Worm (Caenorhabditis elegans) whole organism, late embryonic: ENCODE results near the gene sre-12.

ENCODE experiments used
- C08G9.2 ChIP-seq: sonication (generic microtip); optimal IDR thresholded peaks from 2 replicates; lab custom pipeline; 2016; ENCODE audit warnings: mild to moderate bottlenecking, missing genetic modification characterization, moderate library complexity, missing compliant biosample characterization
- F13H6.1 ChIP-seq: sonication (generic microtip); optimal IDR thresholded peaks from 2 replicates; lab custom pipeline; 2016; ENCODE audit warnings: missing genetic modification characterization, missing compliant biosample characterization
- K02D7.2 ChIP-seq: sonication (generic microtip); optimal IDR thresholded peaks from 2 replicates; lab custom pipeline; 2017; ENCODE audit warnings: mild to moderate bottlenecking, missing genetic modification characterization, missing compliant biosample characterization
- T23F11.4 ChIP-seq: fragments of 200-800 bp; sonication (Bioruptor generic); optimal IDR thresholded peaks from 2 replicates; lab custom pipeline; 2018; ENCODE audit warnings: mild to moderate bottlenecking, missing genetic modification characterization, missing compliant biosample characterization
- Y22D7AL.16 ChIP-seq: sonication (generic microtip); optimal IDR thresholded peaks from 2 replicates; lab custom pipeline; 2016; ENCODE audit warnings: missing genetic modification characterization, missing compliant biosample characterization
- ahr-1 ChIP-seq: sonication (generic microtip); optimal IDR thresholded peaks from 2 replicates; lab custom pipeline; 2016; ENCODE audit warnings: missing genetic modification characterization, missing compliant biosample characterization
- ama-1 ChIP-seq: fragments of 150-350 bp; optimal IDR thresholded peaks from 2 replicates; lab custom pipeline; 2014
- ceh-30 ChIP-seq: fragments of 150-350 bp; optimal IDR thresholded peaks from 2 replicates; lab custom pipeline; 2014; ENCODE audit warnings: missing biosample characterization, missing genetic modification characterization
- ceh-34 ChIP-seq: sonication (generic microtip); optimal IDR thresholded peaks from 2 replicates; lab custom pipeline; 2016; ENCODE audit warnings: mild to moderate bottlenecking, missing genetic modification characterization, missing compliant biosample characterization
- ceh-6 ChIP-seq: fragments of 200-800 bp; sonication (Bioruptor generic); optimal IDR thresholded peaks from 2 replicates; lab custom pipeline; 2018; ENCODE audit warnings: mild to moderate bottlenecking, missing genetic modification characterization, missing compliant biosample characterization
- che-1 ChIP-seq: sonication (generic microtip); optimal IDR thresholded peaks from 2 replicates; lab custom pipeline; 2016; ENCODE audit warnings: mild to moderate bottlenecking, missing genetic modification characterization, missing compliant biosample characterization
- dmd-4 ChIP-seq: sonication (generic microtip); optimal IDR thresholded peaks from 2 replicates; lab custom pipeline; 2016; ENCODE audit warnings: borderline replicate concordance, missing genetic modification characterization, missing compliant biosample characterization
- elt-2 ChIP-seq: sonication (generic microtip); optimal IDR thresholded peaks from 2 replicates; lab custom pipeline; 2016; ENCODE audit warnings: missing genetic modification reagents, missing genetic modification characterization, missing compliant biosample characterization
- elt-4 ChIP-seq: sonication (generic microtip); optimal IDR thresholded peaks from 2 replicates; lab custom pipeline; 2016; ENCODE audit warnings: missing genetic modification characterization, missing compliant biosample characterization
- ets-4 ChIP-seq: sonication (generic microtip); optimal IDR thresholded peaks from 2 replicates; lab custom pipeline; 2016; ENCODE audit warnings: missing genetic modification characterization, missing compliant biosample characterization
- eyg-1 ChIP-seq: sonication (generic microtip); optimal IDR thresholded peaks from 2 replicates; lab custom pipeline; 2016; ENCODE audit warnings: missing genotype, missing genetic modification characterization, missing compliant biosample characterization
- fkh-10 ChIP-seq: fragments of 150-350 bp; optimal IDR thresholded peaks from 2 replicates; lab custom pipeline; 2014; ENCODE audit warnings: missing biosample characterization, missing genetic modification reagents, missing genetic modification characterization
- fkh-6 ChIP-seq: sonication (generic microtip); optimal IDR thresholded peaks from 2 replicates; lab custom pipeline; 2016; ENCODE audit warnings: missing genetic modification characterization, missing compliant biosample characterization
- gmeb-2 ChIP-seq: sonication (generic microtip); optimal IDR thresholded peaks from 2 replicates; lab custom pipeline; 2016; ENCODE audit warnings: missing genetic modification characterization, inconsistent platforms, missing compliant biosample characterization
- hlh-15 ChIP-seq: sonication (generic microtip); optimal IDR thresholded peaks from 2 replicates; lab custom pipeline; 2016; ENCODE audit warnings: missing genetic modification characterization, missing compliant biosample characterization
- hlh-30 ChIP-seq: sonication (generic microtip); optimal IDR thresholded peaks from 2 replicates; lab custom pipeline; 2017; ENCODE audit warnings: antibody characterized with exemption, missing genetic modification characterization, missing compliant biosample characterization; ENCODE audit not compliant: insufficient read depth
- hlh-6 ChIP-seq: sonication (generic microtip); optimal IDR thresholded peaks from 2 replicates; lab custom pipeline; 2016; ENCODE audit warnings: missing genotype, missing genetic modification characterization, missing compliant biosample characterization
- hlh-8 ChIP-seq: sonication (generic microtip); optimal IDR thresholded peaks from 2 replicates; lab custom pipeline; 2016; ENCODE audit warnings: missing genotype, missing genetic modification characterization, missing compliant biosample characterization
- npax-4 ChIP-seq: sonication (generic microtip); optimal IDR thresholded peaks from 2 replicates; lab custom pipeline; 2016; ENCODE audit warnings: missing genetic modification characterization, missing compliant biosample characterization
- pha-2 ChIP-seq: sonication (generic microtip); optimal IDR thresholded peaks from 2 replicates; lab custom pipeline; 2017; ENCODE audit warnings: mild to moderate bottlenecking, missing genetic modification characterization, missing compliant biosample characterization
- pqm-1 ChIP-seq: sonication (generic microtip); optimal IDR thresholded peaks from 2 replicates; lab custom pipeline; 2016; ENCODE audit warnings: missing genetic modification characterization, missing compliant biosample characterization
- ref-2 ChIP-seq: sonication (generic microtip); optimal IDR thresholded peaks from 2 replicates; lab custom pipeline; 2016; ENCODE audit warnings: missing genetic modification characterization, missing compliant biosample characterization
- sdc-2 ChIP-seq: sonication (generic microtip); optimal IDR thresholded peaks from 2 replicates; lab custom pipeline; 2016; ENCODE audit warnings: missing genotype, missing genetic modification characterization, missing compliant biosample characterization
- sox-2 ChIP-seq: fragments of 200-800 bp; sonication (Bioruptor generic); IDR thresholded peaks from 2 replicates; pipeline ENCODE4 v1.3.6; 2022; ENCODE audit warnings: missing genetic modification reagents, missing genetic modification characterization, missing compliant biosample characterization
- syd-9 ChIP-seq: sonication (generic microtip); optimal IDR thresholded peaks from 2 replicates; lab custom pipeline; 2016; ENCODE audit warnings: mild to moderate bottlenecking, missing genetic modification characterization, moderate library complexity, missing compliant biosample characterization
- unc-3 ChIP-seq, 2 experiments: fragments of 200-800 bp in 1 of 2; sonication (Bioruptor generic) in 1 of 2; sonication (generic microtip) in 1 of 2; conservative IDR thresholded peaks in 1 of 2; optimal IDR thresholded peaks in 1 of 2; 2 replicates each; pipeline versions ENCODE4 v1.3.6 to Lab custom; 2016 to 2022; ENCODE audit warnings: missing compliant biosample characterization in 2 of 2, missing genetic modification characterization in 2 of 2, missing genetic modification reagents in 1 of 2
- unc-42 ChIP-seq: sonication (generic microtip); optimal IDR thresholded peaks from 2 replicates; lab custom pipeline; 2016; ENCODE audit warnings: missing genotype, missing genetic modification characterization, missing compliant biosample characterization

The sre-12 gene

ce11 chrV:7005964-7006363, 27.0 kb upstream of the sre-12 start, which contains the start of gene spig-10:
spig-10 (plus strand) TSS chrV:7006264.
- TF ChIP-seq dmd-4 (no peak), npax-4 (no peak), ahr-1 (tag; lab: Kevin White, UChicago) (no peak), T23F11.4 (no peak), ets-4 (tag; lab: Kevin White, UChicago) (no peak), hlh-30 (tag; lab: Kevin White, UChicago) (no peak), gmeb-2 (tag; lab: Kevin White, UChicago) (no peak), fkh-10 (GFP tag; lab: Kevin White, UChicago) (no peak), sdc-2 (tag; lab: Kevin White, UChicago) (no peak), unc-42 (tag; lab: Kevin White, UChicago) (no peak), sox-2 (GFP tag; lab: Robert Waterston, UW) (no peak), K02D7.2 (tag; lab: Kevin White, UChicago) (no peak), ceh-34 (no peak), ceh-30 (no peak), elt-2 (tag; lab: Kevin White, UChicago) (no peak), hlh-6 (no peak), hlh-8 (no peak)

- TF ChIP-seq K02D7.2 (tag; lab: Kevin White, UChicago) (no peak), syd-9 (no peak), pqm-1 (tag; lab: Kevin White, UChicago) (no peak)
- TF ChIP-seq, all 69 proteins: peak for 0
Observed at ce11 chrV:7003850-7004249, 24.9 kb upstream of the sre-12 start, which contains the start of gene srab-4. srab-4 (plus strand) TSS chrV:7004150.

ce11 chrV:7000734-7001133, 21.8 kb upstream of the sre-12 start:
- TF ChIP-seq ceh-30 (no peak), pha-2 (tag; lab: Kevin White, UChicago) (no peak), unc-3 (GFP tag; conservative IDR thresholded peaks at IDR 0.05; lab: Robert Waterston, UW) (no peak), unc-3 (tag; optimal IDR thresholded peaks at IDR 0.05; lab: Kevin White, UChicago) (no peak), pqm-1 (tag; lab: Kevin White, UChicago) (no peak), ama-1 (lab: Kevin White, UChicago) (no peak), unc-42 (tag; lab: Kevin White, UChicago) (no peak), ahr-1 (tag; lab: Kevin White, UChicago) (no peak), hlh-15 (tag; lab: Kevin White, UChicago) (no peak), ref-2 (tag; lab: Kevin White, UChicago) (no peak), elt-4 (no peak), F13H6.1 (tag; lab: Kevin White, UChicago) (no peak), sdc-2 (tag; lab: Kevin White, UChicago) (no peak), Y22D7AL.16 (tag; lab: Kevin White, UChicago) (no peak), C08G9.2 (tag; lab: Kevin White, UChicago) (no peak)

- TF ChIP-seq ceh-6 (GFP tag; lab: Kevin White, UChicago) (no peak), sox-2 (GFP tag; lab: Robert Waterston, UW) (no peak)
Observed at ce11 chrV:6998303-6998884, 19.5 kb upstream of the sre-12 start, which contains the start of gene nhr-42. nhr-42 (plus strand) TSS chrV:6998819.

- TF ChIP-seq che-1 (tag; lab: Kevin White, UChicago) (no peak), eyg-1 (tag; lab: Kevin White, UChicago) (no peak), ceh-34 (no peak), pha-2 (tag; lab: Kevin White, UChicago) (no peak), sdc-2 (tag; lab: Kevin White, UChicago) (no peak), dmd-4 (no peak), fkh-6 (tag; lab: Kevin White, UChicago) (no peak)
Observed at ce11 chrV:6997041-6997552, 18.2 kb upstream of the sre-12 start, which contains the start of gene nhr-107. nhr-107 (minus strand) TSS chrV:6997091.
